Worm (Caenorhabditis elegans) whole organism, L2 larva: ENCODE measurements around the gene C25F9.6.

Source experiments
- ama-1 ChIP-seq: fragments of 150-350 bp; optimal IDR thresholded peaks from 2 replicates; lab custom pipeline; 2018; ENCODE audit warnings: inconsistent platforms
- blmp-1 ChIP-seq: sonication (generic microtip); optimal IDR thresholded peaks from 2 replicates; lab custom pipeline; 2017; ENCODE audit warnings: missing genetic modification characterization, mild to moderate bottlenecking, missing compliant biosample characterization, antibody characterized with exemption, moderate library complexity; ENCODE audit not compliant: insufficient read depth
- ceh-82 ChIP-seq: fragments of 150-350 bp; optimal IDR thresholded peaks from 2 replicates; lab custom pipeline; 2014; ENCODE audit warnings: missing biosample characterization, missing genetic modification characterization
- egl-27 ChIP-seq: sonication (generic microtip); optimal IDR thresholded peaks from 3 replicates; lab custom pipeline; 2017; ENCODE audit warnings: missing biosample characterization, missing genetic modification reagents, missing genetic modification characterization
- elt-1 ChIP-seq: fragments of 150-350 bp; optimal IDR thresholded peaks from 2 replicates; lab custom pipeline; 2014; ENCODE audit warnings: missing biosample characterization, missing genetic modification characterization
- elt-3 ChIP-seq: sonication (generic microtip); optimal IDR thresholded peaks from 2 replicates; lab custom pipeline; 2017; ENCODE audit warnings: missing biosample characterization, missing genetic modification characterization
- lsy-2 ChIP-seq, 2 experiments: fragments of 150-350 bp in 1 of 2; sonication (generic microtip) in 1 of 2; optimal IDR thresholded peaks; 2 replicates each; lab custom pipeline; 2014 to 2017; ENCODE audit warnings: missing biosample characterization in 2 of 2, missing genetic modification characterization in 2 of 2
- nhr-77 ChIP-seq: fragments of 150-350 bp; optimal IDR thresholded peaks from 2 replicates; lab custom pipeline; 2014; ENCODE audit warnings: missing biosample characterization, missing genetic modification characterization
- skn-1 ChIP-seq: sonication (generic microtip); optimal IDR thresholded peaks from 2 replicates; lab custom pipeline; 2017; ENCODE audit warnings: missing biosample characterization, missing genetic modification characterization
- zag-1 ChIP-seq: fragments of 150-350 bp; optimal IDR thresholded peaks from 2 replicates; lab custom pipeline; 2014; ENCODE audit warnings: missing biosample characterization, missing genetic modification characterization

- TF ChIP-seq lsy-2 (tag; optimal IDR thresholded peaks at IDR 0.05; lab: Kevin White, UChicago) (no peak), blmp-1 (no peak), skn-1 (tag; lab: Kevin White, UChicago) (no peak), egl-27 (tag; lab: Kevin White, UChicago) (no peak), elt-1 (tag; lab: Kevin White, UChicago) (no peak), elt-3 (tag; lab: Kevin White, UChicago) (no peak), ceh-82 (tag; lab: Kevin White, UChicago) (no peak), zag-1 (no peak), ama-1 (no peak), nhr-77 (no peak)
Measured at ce11 chrV:19370189-19370588, 34.9 kb downstream of the C25F9.6 start, which contains the start of gene Y43F8A.1.
